Worm (Caenorhabditis elegans): Measurements from ENCODE around the gene dmd-7.
A peak's percentile ranks its signal among the peaks of the same experiment; 100 is the strongest.

Gene dmd-7

DNA sequence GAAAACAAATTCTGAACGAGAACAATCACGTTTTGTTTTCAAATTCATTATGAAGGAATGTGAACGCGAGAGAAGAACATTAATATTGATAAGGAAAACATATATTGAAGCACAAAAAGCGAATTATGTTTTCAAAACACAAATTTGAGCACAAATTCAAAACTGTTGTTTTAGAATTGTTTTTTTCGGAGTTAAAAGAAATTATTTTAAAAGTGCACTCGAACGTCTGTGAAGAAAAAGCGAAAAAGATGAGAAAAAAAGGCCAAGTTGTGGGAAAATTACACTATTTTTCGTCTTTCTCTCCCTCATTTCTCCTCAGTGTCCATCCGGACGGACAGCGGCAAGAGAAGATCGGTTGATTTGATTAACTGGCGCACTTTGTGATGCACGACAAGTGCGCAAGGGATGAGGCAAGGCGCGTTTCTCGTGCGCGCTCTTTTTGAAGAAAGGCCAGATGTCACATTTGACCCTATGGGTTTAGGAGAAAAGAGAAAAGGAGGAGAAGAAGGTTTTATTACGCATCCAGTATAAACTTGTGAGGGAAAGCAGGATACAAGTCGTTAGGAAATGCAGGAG, 20.6 kb downstream of the dmd-7 start, which contains the start of gene mrck-1:
mrck-1 (minus strand) TSS at position 51 of the 576 bp plus-strand sequence.
- no peak for TF ChIP-seq nhr-76 (tag; optimal IDR thresholded peaks at IDR 0.05)
- TF ChIP-seq vab-7 (GFP tag; IDR thresholded peaks at IDR 0.05) = peak; percentile 76
- TF ChIP-seq saeg-2 (GFP tag; IDR thresholded peaks at IDR 0.05) = peak; percentile 51; the same call in 1 of the 2 replicates
- peak; percentile 50 for TF ChIP-seq F10B5.3 (tag; optimal IDR thresholded peaks at IDR 0.05)
- no peak for TF ChIP-seq gei-8 (GFP tag; optimal IDR thresholded peaks at IDR 0.05)
- TF ChIP-seq ces-1 (GFP tag; optimal IDR thresholded peaks at IDR 0.05) = peak; percentile 96
- TF ChIP-seq mxl-3 (GFP tag; optimal IDR thresholded peaks at IDR 0.05) = peak; percentile 88
- TF ChIP-seq Y48G9A.11 (GFP tag; IDR thresholded peaks at IDR 0.05) = 0 out of 2 replicates have a peak, but pooled peaks have one; percentile 50
- peak; percentile 49; the same call in 1 of the 2 replicates for TF ChIP-seq lin-29 (GFP tag; IDR thresholded peaks at IDR 0.05)
- no peak for TF ChIP-seq tag-97 (GFP tag; IDR thresholded peaks at IDR 0.05)
- TF ChIP-seq daf-12 (tag; optimal IDR thresholded peaks at IDR 0.05) = no peak
- peak; percentile 70 for TF ChIP-seq ceh-32 (tag; optimal IDR thresholded peaks at IDR 0.05; ENCODE audit: poor library complexity)
- TF ChIP-seq jun-1 (tag; optimal IDR thresholded peaks at IDR 0.05) = peak; percentile 51
- no peak for TF ChIP-seq ceh-62 (tag; optimal IDR thresholded peaks at IDR 0.05)
- TF ChIP-seq ceh-20 (GFP tag; IDR thresholded peaks at IDR 0.05) = peak; percentile 94
- peak; percentile 94 for TF ChIP-seq hlh-11 (tag; optimal IDR thresholded peaks at IDR 0.05)
- peak; percentile 87 for TF ChIP-seq dmd-6 (GFP tag; IDR thresholded peaks at IDR 0.05)
- no peak for TF ChIP-seq cey-2 (tag; optimal IDR thresholded peaks at IDR 0.05; ENCODE audit: borderline replicate concordance, insufficient read depth)
- no peak for TF ChIP-seq mdt-29 (GFP tag; IDR thresholded peaks at IDR 0.05)
- no peak for TF ChIP-seq Y5F2A.4 (GFP tag; optimal IDR thresholded peaks at IDR 0.05)
- 0 out of 2 replicates have a peak, but pooled peaks have one; percentile 46 for TF ChIP-seq Y75B8A.6 (GFP tag; IDR thresholded peaks at IDR 0.05)
- no peak for TF ChIP-seq F44E2.7 (GFP tag; IDR thresholded peaks at IDR 0.05)
- TF ChIP-seq T20F7.1 (GFP tag; optimal IDR thresholded peaks at IDR 0.05) = no peak
- peak; percentile 28 for TF ChIP-seq zag-1 (tag; optimal IDR thresholded peaks at IDR 0.05)
- TF ChIP-seq attf-4 (tag; optimal IDR thresholded peaks at IDR 0.05) = no peak
- TF ChIP-seq dve-1 (tag; optimal IDR thresholded peaks at IDR 0.05; ENCODE audit: insufficient read depth) = peak; percentile 85
- TF ChIP-seq dmd-9 (GFP tag; IDR thresholded peaks at IDR 0.05) = no peak
- peak; percentile 94 for TF ChIP-seq rbr-2 (tag; optimal IDR thresholded peaks at IDR 0.05)
- TF ChIP-seq lin-13 (GFP tag; optimal IDR thresholded peaks at IDR 0.05) = peak; percentile 86
- no peak for TF ChIP-seq ceh-28 (tag; optimal IDR thresholded peaks at IDR 0.05)
- TF ChIP-seq set-16 (GFP tag; IDR thresholded peaks at IDR 0.05) = peak; percentile 62; the same call in 1 of the 2 replicates
- TF ChIP-seq F49E8.2 (tag; optimal IDR thresholded peaks at IDR 0.05; ENCODE audit: borderline replicate concordance) = no peak
- TF ChIP-seq nhr-10 (tag; optimal IDR thresholded peaks at IDR 0.05) = no peak
- TF ChIP-seq hif-1 (tag; optimal IDR thresholded peaks at IDR 0.05) = peak; percentile 42 to 83
- TF ChIP-seq lim-7 (GFP tag; IDR thresholded peaks at IDR 0.05) = 0 out of 2 replicates have a peak, but pooled peaks have one; percentile 55
- TF ChIP-seq madf-5 (GFP tag; IDR thresholded peaks at IDR 0.05) = peak; percentile 14 to 51; a peak in 1 of 4 replicates
- TF ChIP-seq unc-62 (GFP tag; optimal IDR thresholded peaks at IDR 0.05 in 1 of 2) = peak in 1 of 2 experiments; percentile 87
- no peak for TF ChIP-seq unc-62 (tag; optimal IDR thresholded peaks at IDR 0.05)
- peak; percentile 89 for TF ChIP-seq hlh-30 (tag; optimal IDR thresholded peaks at IDR 0.05; ENCODE audit: insufficient read depth)
- TF ChIP-seq nhr-6 (tag; optimal IDR thresholded peaks at IDR 0.05) = peak; percentile 83
- TF ChIP-seq ZK337.2 (GFP tag; IDR thresholded peaks at IDR 0.05) = peak; percentile 31; the same call in 1 of the 2 replicates
- peak; percentile 93 for TF ChIP-seq nhr-48 (tag; optimal IDR thresholded peaks at IDR 0.05)
- no peak for TF ChIP-seq pqm-1 (tag; optimal IDR thresholded peaks at IDR 0.05)
- TF ChIP-seq pha-4 (GFP tag; IDR thresholded peaks at IDR 0.05) = no peak
- no peak for TF ChIP-seq pha-4 (tag; optimal IDR thresholded peaks at IDR 0.05)
- TF ChIP-seq tra-1 (GFP tag; IDR thresholded peaks at IDR 0.05) = peak; percentile 88
- TF ChIP-seq aly-2 (tag; optimal IDR thresholded peaks at IDR 0.05) = no peak
- no peak for TF ChIP-seq egl-27 (tag; optimal IDR thresholded peaks at IDR 0.05)
- peak; percentile 52 for TF ChIP-seq nhr-25 (tag; optimal IDR thresholded peaks at IDR 0.05; ENCODE audit: borderline replicate concordance, insufficient read depth)
- TF ChIP-seq mep-1 (tag; optimal IDR thresholded peaks at IDR 0.05) = peak; percentile 97
